Worm (Caenorhabditis elegans) whole organism, L1 larva: ENCODE data around the gene srx-78.

Experiments used
- C04F5.9 ChIP-seq: sonication (generic microtip); optimal IDR thresholded peaks from 2 replicates; lab custom pipeline; 2016; ENCODE audit warnings: missing genetic modification characterization, missing compliant biosample characterization
- C16A3.4 ChIP-seq: fragments of 150-350 bp; optimal IDR thresholded peaks from 2 replicates; lab custom pipeline; 2014; ENCODE audit warnings: missing biosample characterization, missing genetic modification characterization
- C34B4.2 ChIP-seq: sonication (generic microtip); optimal IDR thresholded peaks from 2 replicates; lab custom pipeline; 2017; ENCODE audit warnings: mild to moderate bottlenecking, missing genetic modification characterization, missing compliant biosample characterization
- F16B12.6 ChIP-seq: fragments of 150-350 bp; optimal IDR thresholded peaks from 2 replicates; lab custom pipeline; 2014; ENCODE audit warnings: missing biosample characterization, missing genetic modification characterization
- alr-1 ChIP-seq: fragments of 200-800 bp; sonication (Bioruptor generic); optimal IDR thresholded peaks from 2 replicates; lab custom pipeline; 2018; ENCODE audit warnings: borderline replicate concordance, mild to moderate bottlenecking, missing genetic modification characterization, missing compliant biosample characterization
- ceh-63 ChIP-seq: fragments of 200-800 bp; sonication (Bioruptor generic); optimal IDR thresholded peaks from 2 replicates; lab custom pipeline; 2018; ENCODE audit warnings: mild to moderate bottlenecking, missing genetic modification characterization, missing compliant biosample characterization
- ceh-8 ChIP-seq: fragments of 200-800 bp; sonication (Bioruptor generic); optimal IDR thresholded peaks from 2 replicates; lab custom pipeline; 2018; ENCODE audit warnings: mild to moderate bottlenecking, missing genetic modification characterization, moderate library complexity, missing compliant biosample characterization
- ceh-82 ChIP-seq, 3 experiments: fragments of 150-350 bp in 1 of 3; sonication (generic microtip) in 2 of 3; optimal IDR thresholded peaks; 2 replicates each; lab custom pipeline; 2014 to 2017; ENCODE audit warnings: missing biosample characterization in 3 of 3, missing genetic modification characterization in 3 of 3
- ceh-90 ChIP-seq: sonication (generic microtip); optimal IDR thresholded peaks from 2 replicates; lab custom pipeline; 2016; ENCODE audit warnings: missing genetic modification characterization, missing compliant biosample characterization
- ces-1 ChIP-seq: fragments of 150-350 bp; optimal IDR thresholded peaks from 2 replicates; lab custom pipeline; 2014; ENCODE audit warnings: missing biosample characterization, missing genetic modification reagents, missing genetic modification characterization
- dpl-1 ChIP-seq, 3 experiments: fragments of 150-350 bp in 2 of 3; sonication (generic microtip) in 1 of 3; optimal IDR thresholded peaks; 2 replicates each; lab custom pipeline; 2014 to 2017; ENCODE audit warnings: missing biosample characterization in 3 of 3, missing genetic modification characterization in 3 of 3, missing genetic modification reagents in 3 of 3
- dsc-1 ChIP-seq: sonication (generic microtip); optimal IDR thresholded peaks from 2 replicates; lab custom pipeline; 2016; ENCODE audit warnings: mild to moderate bottlenecking, missing genetic modification characterization, missing compliant biosample characterization
- efl-1 ChIP-seq, 4 experiments: fragments of 150-350 bp; optimal IDR thresholded peaks in 3 of 4; peaks in 1 of 4; 1 replicate in 1 of 4; 2 replicates in 3 of 4; lab custom pipeline; 2014; ENCODE audit warnings: missing biosample characterization in 2 of 4, missing genetic modification characterization in 2 of 4, missing genetic modification reagents in 2 of 4
- efl-3 ChIP-seq: fragments of 200-800 bp; sonication (Bioruptor generic); optimal IDR thresholded peaks from 2 replicates; lab custom pipeline; 2018; ENCODE audit warnings: mild to moderate bottlenecking, missing genetic modification characterization, missing compliant biosample characterization
- elt-2 ChIP-seq: sonication (generic microtip); optimal IDR thresholded peaks from 2 replicates; lab custom pipeline; 2016; ENCODE audit warnings: missing genetic modification characterization, mild to moderate bottlenecking, inconsistent platforms, missing compliant biosample characterization, missing genetic modification reagents
- elt-3 ChIP-seq, 6 experiments: fragments of 150-350 bp in 1 of 6; sonication (generic microtip); optimal IDR thresholded peaks; 2 replicates each; lab custom pipeline; 2017 to 2018; ENCODE audit warnings: missing biosample characterization in 6 of 6, missing genetic modification characterization in 6 of 6, inconsistent platforms in 1 of 6
- ets-5 ChIP-seq: fragments of 200-800 bp; sonication (Bioruptor generic); IDR thresholded peaks from 2 replicates; pipeline ENCODE4 v1.3.6; 2022; ENCODE audit warnings: missing genetic modification characterization, missing compliant biosample characterization
- fkh-8 ChIP-seq: sonication (generic microtip); optimal IDR thresholded peaks from 2 replicates; lab custom pipeline; 2016; ENCODE audit warnings: mild to moderate bottlenecking, missing genetic modification characterization, missing compliant biosample characterization
- hlh-17 ChIP-seq: fragments of 200-800 bp; sonication (Bioruptor generic); optimal IDR thresholded peaks from 2 replicates; lab custom pipeline; 2018; ENCODE audit warnings: missing genetic modification characterization, mild to moderate bottlenecking, missing compliant biosample characterization, moderate library complexity, borderline replicate concordance
- hlh-4 ChIP-seq: sonication (generic microtip); optimal IDR thresholded peaks from 2 replicates; lab custom pipeline; 2016; ENCODE audit warnings: mild to moderate bottlenecking, missing genetic modification characterization, missing compliant biosample characterization
- irx-1 ChIP-seq: sonication (generic microtip); optimal IDR thresholded peaks from 2 replicates; lab custom pipeline; 2016; ENCODE audit warnings: missing genetic modification characterization, missing compliant biosample characterization
- jun-1 ChIP-seq: fragments of 150-350 bp; optimal IDR thresholded peaks from 2 replicates; lab custom pipeline; 2014; ENCODE audit warnings: missing biosample characterization, missing genetic modification reagents, missing genetic modification characterization
- lin-13 ChIP-seq: fragments of 150-350 bp; optimal IDR thresholded peaks from 2 replicates; lab custom pipeline; 2014; ENCODE audit warnings: missing biosample characterization, missing genetic modification reagents, missing genetic modification characterization
- lin-14 ChIP-seq: fragments of 200-800 bp; sonication (Bioruptor generic); optimal IDR thresholded peaks from 2 replicates; lab custom pipeline; 2018; ENCODE audit warnings: mild to moderate bottlenecking, missing genetic modification characterization, moderate library complexity, missing compliant biosample characterization
- lir-3 ChIP-seq: sonication (generic microtip); optimal IDR thresholded peaks from 2 replicates; lab custom pipeline; 2016; ENCODE audit warnings: mild to moderate bottlenecking, missing genetic modification characterization, moderate library complexity, missing compliant biosample characterization; ENCODE audit not compliant: poor library complexity
- lsy-2 ChIP-seq, 2 experiments: fragments of 150-350 bp; optimal IDR thresholded peaks; 2 replicates each; lab custom pipeline; 2014; ENCODE audit warnings: missing biosample characterization in 2 of 2, missing genetic modification characterization in 2 of 2
- mab-9 ChIP-seq: fragments of 200-800 bp; sonication (Bioruptor generic); IDR thresholded peaks from 2 replicates; pipeline ENCODE4 v1.3.6; 2022; ENCODE audit warnings: missing genetic modification reagents, missing genetic modification characterization, missing compliant biosample characterization
- mef-2 ChIP-seq: fragments of 150-350 bp; optimal IDR thresholded peaks from 2 replicates; lab custom pipeline; 2014; ENCODE audit warnings: missing biosample characterization, missing genetic modification characterization
- mep-1 ChIP-seq: fragments of 150-350 bp; optimal IDR thresholded peaks from 2 replicates; lab custom pipeline; 2014; ENCODE audit warnings: missing biosample characterization, missing genetic modification characterization
- nhr-12 ChIP-seq: sonication (generic microtip); optimal IDR thresholded peaks from 2 replicates; lab custom pipeline; 2017; ENCODE audit warnings: missing biosample characterization, missing genetic modification characterization
- nhr-20 ChIP-seq: sonication (generic microtip); optimal IDR thresholded peaks from 2 replicates; lab custom pipeline; 2016; ENCODE audit warnings: mild to moderate bottlenecking, missing genetic modification characterization, missing compliant biosample characterization
- nhr-237 ChIP-seq: fragments of 150-350 bp; optimal IDR thresholded peaks from 2 replicates; lab custom pipeline; 2014; ENCODE audit warnings: missing biosample characterization, missing genetic modification characterization
- nhr-28 ChIP-seq: fragments of 150-350 bp; optimal IDR thresholded peaks from 2 replicates; lab custom pipeline; 2014; ENCODE audit warnings: missing biosample characterization, missing genetic modification characterization
- nhr-47 ChIP-seq: sonication (generic microtip); optimal IDR thresholded peaks from 2 replicates; lab custom pipeline; 2016; ENCODE audit warnings: mild to moderate bottlenecking, missing genetic modification characterization, moderate library complexity, missing compliant biosample characterization
- nhr-76 ChIP-seq: sonication (generic microtip); optimal IDR thresholded peaks from 2 replicates; lab custom pipeline; 2017; ENCODE audit warnings: missing biosample characterization, missing genetic modification characterization
- nhr-85 ChIP-seq: sonication (generic microtip); peaks from one replicate; lab custom pipeline; 2016; ENCODE audit warnings: missing genetic modification characterization, inconsistent platforms, missing compliant biosample characterization
- pax-3 ChIP-seq: fragments of 200-800 bp; sonication (Bioruptor generic); optimal IDR thresholded peaks from 2 replicates; lab custom pipeline; 2018; ENCODE audit warnings: mild to moderate bottlenecking, missing genetic modification characterization, moderate library complexity, missing compliant biosample characterization
- pqm-1 ChIP-seq: sonication (generic microtip); optimal IDR thresholded peaks from 3 replicates; lab custom pipeline; 2017; ENCODE audit warnings: missing biosample characterization, missing genetic modification characterization
- rnt-1 ChIP-seq: sonication (generic microtip); optimal IDR thresholded peaks from 2 replicates; lab custom pipeline; 2016; ENCODE audit warnings: mild to moderate bottlenecking, missing genetic modification characterization, moderate library complexity, missing compliant biosample characterization
- skn-1 ChIP-seq: fragments of 150-350 bp; optimal IDR thresholded peaks from 2 replicates; lab custom pipeline; 2014; ENCODE audit warnings: missing biosample characterization, missing genetic modification characterization
- sup-37 ChIP-seq: fragments of 200-800 bp; sonication (Bioruptor generic); optimal IDR thresholded peaks from 2 replicates; lab custom pipeline; 2018; ENCODE audit warnings: mild to moderate bottlenecking, missing genetic modification characterization, missing compliant biosample characterization
- vab-15 ChIP-seq: sonication (generic microtip); optimal IDR thresholded peaks from 2 replicates; lab custom pipeline; 2017; ENCODE audit warnings: missing genotype, mild to moderate bottlenecking, missing genetic modification characterization, missing compliant biosample characterization
- xbp-1 ChIP-seq: sonication (generic microtip); optimal IDR thresholded peaks from 2 replicates; lab custom pipeline; 2016; ENCODE audit warnings: missing genetic modification characterization, missing compliant biosample characterization
- zag-1 ChIP-seq: fragments of 150-350 bp; optimal IDR thresholded peaks from 2 replicates; lab custom pipeline; 2014; ENCODE audit warnings: missing biosample characterization, missing genetic modification characterization
- zip-4 ChIP-seq: fragments of 200-800 bp; sonication (Bioruptor generic); optimal IDR thresholded peaks from 2 replicates; lab custom pipeline; 2018; ENCODE audit warnings: mild to moderate bottlenecking, missing genetic modification characterization, moderate library complexity, missing compliant biosample characterization
- ztf-4 ChIP-seq: fragments of 150-350 bp; optimal IDR thresholded peaks from 2 replicates; lab custom pipeline; 2014; ENCODE audit warnings: missing biosample characterization, missing genetic modification characterization

Gene srx-78

ce11 chrV:15071015-15071810 is 23.6 kb upstream of the srx-78 start, which contains the start of gene unc-76 (continued):
- no peak for TF ChIP-seq sup-37 (GFP tag; lab: Kevin White, UChicago)
- peak; percentile 88 for TF ChIP-seq pax-3 (tag; lab: Kevin White, UChicago)
- TF ChIP-seq efl-3 = no peak
- TF ChIP-seq ztf-4 (tag; lab: Kevin White, UChicago) = peak; percentile 53
- peak; percentile 92 for TF ChIP-seq mep-1 (tag; lab: Kevin White, UChicago)
- TF ChIP-seq nhr-76 (tag; lab: Kevin White, UChicago) = no peak
- TF ChIP-seq nhr-28 (tag; lab: Kevin White, UChicago) = no peak
- peak; percentile 76 to 87 for TF ChIP-seq lsy-2 (tag; optimal IDR thresholded peaks at IDR 0.05; lab: Kevin White, UChicago)
- TF ChIP-seq nhr-237 (tag; lab: Kevin White, UChicago) = peak; percentile 77
- TF ChIP-seq zip-4 (GFP tag; lab: Kevin White, UChicago) = no peak
- peak; percentile 49 to 84 (median 70) for TF ChIP-seq ceh-82 (tag; optimal IDR thresholded peaks at IDR 0.05; lab: Kevin White, UChicago)
- peak; percentile 49 to 59 (median 57) for TF ChIP-seq dpl-1 (GFP tag; optimal IDR thresholded peaks at IDR 0.05; lab: Kevin White, UChicago)
- no peak for TF ChIP-seq vab-15
- TF ChIP-seq mef-2 (tag; lab: Kevin White, UChicago) = peak; percentile 55
- TF ChIP-seq dsc-1 (tag; lab: Kevin White, UChicago) = peak; percentile 89
- TF ChIP-seq elt-3 (tag; optimal IDR thresholded peaks at IDR 0.05; lab: Kevin White, UChicago) = no peak
- peak; percentile 95 for TF ChIP-seq fkh-8
- peak; percentile 74 for TF ChIP-seq mab-9
- TF ChIP-seq ceh-8 = peak; percentile 58
- no peak for TF ChIP-seq ces-1
- no peak for TF ChIP-seq nhr-12
- TF ChIP-seq ceh-90 (tag; lab: Kevin White, UChicago) = no peak
- TF ChIP-seq jun-1 (tag; lab: Kevin White, UChicago) = peak; percentile 81
- no peak for TF ChIP-seq ets-5 (GFP tag; lab: Robert Waterston, UW)
- TF ChIP-seq C34B4.2 (tag; lab: Kevin White, UChicago) = no peak
- TF ChIP-seq hlh-4 (tag; lab: Kevin White, UChicago) = no peak
- no peak for TF ChIP-seq ceh-63 (GFP tag; lab: Kevin White, UChicago)
- peak; percentile 12 for TF ChIP-seq F16B12.6 (tag; lab: Kevin White, UChicago)
- no peak for TF ChIP-seq alr-1 (tag; lab: Kevin White, UChicago)
- peak; percentile 80 for TF ChIP-seq irx-1 (tag; lab: Kevin White, UChicago)
- TF ChIP-seq nhr-20 (tag; lab: Kevin White, UChicago) = peak; percentile 81
- TF ChIP-seq nhr-47 (tag; lab: Kevin White, UChicago) = peak; percentile 88
- TF ChIP-seq xbp-1 = peak; percentile 80

ce11 chrV:15072738-15073137 is 22.1 kb upstream of the srx-78 start:
- TF ChIP-seq nhr-85 (no peak), lin-14 (GFP tag; lab: Kevin White, UChicago) (peak; percentile 64)

ce11 chrV:15074907-15075306 is 19.9 kb upstream of the srx-78 start:
- TF ChIP-seq lir-3 (tag; lab: Kevin White, UChicago) = no peak
- no peak for TF ChIP-seq ceh-63 (GFP tag; lab: Kevin White, UChicago)
- TF ChIP-seq mep-1 (tag; lab: Kevin White, UChicago) = peak; percentile 17
- no peak for TF ChIP-seq hlh-17 (GFP tag; lab: Kevin White, UChicago)
- TF ChIP-seq C04F5.9 (tag; lab: Kevin White, UChicago) = no peak
- peak; percentile 12 to 24 for TF ChIP-seq efl-1 (optimal IDR thresholded peaks at IDR 0.05; lab: Kevin White, UChicago)
- peak in 1 of 2 experiments; percentile 11 for TF ChIP-seq efl-1 (GFP tag; optimal IDR thresholded peaks at IDR 0.05 in 1 of 2; lab: Kevin White, UChicago)
- peak in 2 of 3 experiments; percentile 16 to 48 for TF ChIP-seq ceh-82 (tag; optimal IDR thresholded peaks at IDR 0.05; lab: Kevin White, UChicago)
- TF ChIP-seq zip-4 (GFP tag; lab: Kevin White, UChicago) = no peak
- TF ChIP-seq zag-1 (tag; lab: Kevin White, UChicago) = no peak
- TF ChIP-seq elt-2 = no peak
- TF ChIP-seq elt-3 (tag; optimal IDR thresholded peaks at IDR 0.05; lab: Kevin White, UChicago) = no peak
- TF ChIP-seq dpl-1 (GFP tag; optimal IDR thresholded peaks at IDR 0.05; lab: Kevin White, UChicago) = peak in 1 of 3 experiments; percentile 7
- no peak for TF ChIP-seq pqm-1 (tag; lab: Kevin White, UChicago)
- TF ChIP-seq skn-1 (tag; lab: Kevin White, UChicago) = no peak
- no peak for TF ChIP-seq lin-13 (GFP tag; lab: Kevin White, UChicago)
- TF ChIP-seq nhr-237 (tag; lab: Kevin White, UChicago) = no peak
- peak; percentile 11 for TF ChIP-seq nhr-47 (tag; lab: Kevin White, UChicago)
- TF ChIP-seq hlh-4 (tag; lab: Kevin White, UChicago) = no peak
- peak in 1 of 2 experiments; percentile 36 for TF ChIP-seq lsy-2 (tag; optimal IDR thresholded peaks at IDR 0.05; lab: Kevin White, UChicago)
- TF ChIP-seq rnt-1 (tag; lab: Kevin White, UChicago) = peak; percentile 23
- no peak for TF ChIP-seq C16A3.4 (tag; lab: Kevin White, UChicago)
